Fruit fly (Drosophila melanogaster) whole organism, prepupa: ENCODE data around the gene CG4301.

Experiments
- Blimp-1 ChIP-seq: fragments of 200-800 bp; sonication (Bioruptor generic); optimal IDR thresholded peaks from 3 replicates; lab custom pipeline; 2017; ENCODE audit warnings: missing biosample characterization, missing genetic modification characterization, mild to moderate bottlenecking, moderate library complexity, missing genetic modification reagents
- CG11762 ChIP-seq: fragments of 200-800 bp; sonication (Bioruptor generic); optimal IDR thresholded peaks from 3 replicates; lab custom pipeline; 2016; ENCODE audit warnings: missing biosample characterization, missing genetic modification characterization; ENCODE audit not compliant: insufficient read depth

- TF ChIP-seq CG11762 (GFP tag; lab: Kevin White, UChicago) (no peak), Blimp-1 (GFP tag; lab: Kevin White, UChicago) (no peak)
These were observed 22.6 kb downstream of the CG4301 start for dm6 chrX:16427786-16428400.
